Worm (Caenorhabditis elegans): Measurements from ENCODE around the gene gex-3.

gex-3 gene

ce11 chrIV:12389951-12390350 is 14.3 kb upstream of the gex-3 start, which contains the start of gene spe-45:
TSS of gene spe-45 (minus strand) at chrIV:12390095.
- TF ChIP-seq eor-1 (tag; optimal IDR thresholded peaks at IDR 0.05) (no peak), zag-1 (tag; optimal IDR thresholded peaks at IDR 0.05) (no peak), nhr-76 (tag; optimal IDR thresholded peaks at IDR 0.05) (no peak), ceh-16 (tag; optimal IDR thresholded peaks at IDR 0.05) (no peak), fkh-10 (GFP tag; optimal IDR thresholded peaks at IDR 0.05) (no peak), elt-3 (tag; optimal IDR thresholded peaks at IDR 0.05) (no peak), unc-39 (tag; optimal IDR thresholded peaks at IDR 0.05) (no peak), ztf-4 (tag; optimal IDR thresholded peaks at IDR 0.05) (no peak), pqm-1 (tag; optimal IDR thresholded peaks at IDR 0.05) (no peak), hmg-11 (tag; optimal IDR thresholded peaks at IDR 0.05) (no peak), ceh-28 (tag; optimal IDR thresholded peaks at IDR 0.05) (no peak), jun-1 (tag; optimal IDR thresholded peaks at IDR 0.05) (no peak), sea-2 (GFP tag; optimal IDR thresholded peaks at IDR 0.05) (no peak)

- TF ChIP-seq nhr-77 (tag; optimal IDR thresholded peaks at IDR 0.05) (peak; percentile 53), hmg-11 (tag; optimal IDR thresholded peaks at IDR 0.05) (peak; percentile 60), nhr-12 (tag; optimal IDR thresholded peaks at IDR 0.05) (no peak), elt-1 (tag; optimal IDR thresholded peaks at IDR 0.05) (peak; percentile 45), nhr-237 (tag; optimal IDR thresholded peaks at IDR 0.05) (no peak), ztf-4 (tag; optimal IDR thresholded peaks at IDR 0.05) (no peak), fkh-2 (tag; optimal IDR thresholded peaks at IDR 0.05) (no peak), nhr-23 (tag; optimal IDR thresholded peaks at IDR 0.05) (peak; percentile 97), nhr-11 (tag; optimal IDR thresholded peaks at IDR 0.05) (peak; percentile 61), fos-1 (tag; optimal IDR thresholded peaks at IDR 0.05) (no peak), nhr-25 (tag; optimal IDR thresholded peaks at IDR 0.05) (peak; percentile 95), pha-4 (tag; optimal IDR thresholded peaks at IDR 0.05) (peak; percentile 98), aly-2 (tag; optimal IDR thresholded peaks at IDR 0.05) (no peak), R02D3.7 (tag; optimal IDR thresholded peaks at IDR 0.05) (peak; percentile 89), elt-2 (tag; optimal IDR thresholded peaks at IDR 0.05) (peak; percentile 77), mdl-1 (tag; optimal IDR thresholded peaks at IDR 0.05) (peak; percentile 48), egl-27 (tag; optimal IDR thresholded peaks at IDR 0.05) (peak; percentile 20), ama-1 (optimal IDR thresholded peaks at IDR 0.05) (peak; percentile 73), pqm-1 (tag; optimal IDR thresholded peaks at IDR 0.05) (peak; percentile 91), nhr-76 (tag; optimal IDR thresholded peaks at IDR 0.05) (peak; percentile 66), unc-39 (tag; optimal IDR thresholded peaks at IDR 0.05) (no peak), fkh-10 (GFP tag; optimal IDR thresholded peaks at IDR 0.05) (peak; percentile 51), lin-39 (tag; optimal IDR thresholded peaks at IDR 0.05) (peak; percentile 92), ceh-28 (tag; optimal IDR thresholded peaks at IDR 0.05) (peak; percentile 74), unc-62 (GFP tag; optimal IDR thresholded peaks at IDR 0.05) (no peak), ceh-82 (tag; optimal IDR thresholded peaks at IDR 0.05) (peak; percentile 81), eor-1 (tag; optimal IDR thresholded peaks at IDR 0.05) (peak in 1 of 2 experiments; percentile 73), ceh-9 (tag; optimal IDR thresholded peaks at IDR 0.05) (no peak), daf-12 (tag; optimal IDR thresholded peaks at IDR 0.05) (no peak), mml-1 (tag; optimal IDR thresholded peaks at IDR 0.05) (no peak), snpc-4 (tag; optimal IDR thresholded peaks at IDR 0.05) (peak; percentile 90), jun-1 (tag; optimal IDR thresholded peaks at IDR 0.05) (peak; percentile 65), egl-5 (tag; optimal IDR thresholded peaks at IDR 0.05) (peak; percentile 58), nhr-67 (tag; optimal IDR thresholded peaks at IDR 0.05) (no peak), nhr-43 (tag; optimal IDR thresholded peaks at IDR 0.05; ENCODE audit: poor library complexity, severe bottlenecking) (peak; percentile 96), ztf-11 (tag; optimal IDR thresholded peaks at IDR 0.05) (no peak), nhr-28 (tag; optimal IDR thresholded peaks at IDR 0.05) (no peak), nfya-1 (tag; optimal IDR thresholded peaks at IDR 0.05; ENCODE audit: insufficient read depth) (peak; percentile 99), ceh-16 (tag; optimal IDR thresholded peaks at IDR 0.05) (peak; percentile 55), sea-2 (GFP tag; optimal IDR thresholded peaks at IDR 0.05) (no peak), lsy-12 (tag; optimal IDR thresholded peaks at IDR 0.05) (peak; percentile 95), ZK546.5 (tag; optimal IDR thresholded peaks at IDR 0.05) (peak; percentile 94), zag-1 (tag; optimal IDR thresholded peaks at IDR 0.05) (no peak), tbx-2 (tag; optimal IDR thresholded peaks at IDR 0.05) (peak; percentile 60), elt-3 (tag; optimal IDR thresholded peaks at IDR 0.05) (no peak), skn-1 (tag; optimal IDR thresholded peaks at IDR 0.05) (peak; percentile 88), lin-15B (tag; optimal IDR thresholded peaks at IDR 0.05) (peak; percentile 98)
Observed at ce11 chrIV:12391003-12391637, 13.1 kb upstream of the gex-3 start, which contains the start of the genes rps-23 and dpm-3. TSS of gene rps-23 (minus strand) at chrIV:12391053. TSS of gene dpm-3 (plus strand) at chrIV:12391587.
